Fruit fly (Drosophila melanogaster) Kc167 (cell line): ENCODE data around the gene CG7322.

ENCODE experiments used
- Myc ChIP-seq: fragments of >200 bp; optimal IDR thresholded peaks from 2 replicates; lab custom pipeline; 2017; ENCODE audit warnings: missing external identifiers
- h ChIP-seq: fragments of >200 bp; optimal IDR thresholded peaks from 3 replicates; lab custom pipeline; 2018; ENCODE audit warnings: missing external identifiers
- ttk ChIP-seq: sonication (Bioruptor generic); optimal IDR thresholded peaks from 2 replicates; lab custom pipeline; 2017; ENCODE audit warnings: missing external identifiers

DNA sequence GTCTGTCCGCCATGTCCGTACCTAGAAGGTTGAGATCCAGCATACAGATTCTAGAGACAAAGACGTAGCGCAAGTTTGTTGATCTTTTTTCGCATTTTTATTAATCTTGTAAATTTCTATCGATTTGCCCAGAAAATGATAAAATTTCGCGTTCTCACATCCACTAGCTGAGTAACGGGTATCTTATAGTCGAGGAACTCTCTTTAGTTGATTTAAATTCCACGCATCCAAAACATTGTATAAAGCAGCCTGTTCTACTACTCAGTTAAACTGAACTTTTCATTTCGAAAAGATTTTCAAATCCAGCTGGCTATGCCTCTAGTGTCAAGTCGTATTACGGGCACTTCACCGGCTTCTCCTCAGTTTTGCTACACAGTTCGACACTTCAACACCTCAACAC, 36.6 kb upstream of the CG7322 start, which contains the start of gene SdhBL:
- TF ChIP-seq ttk, result no peak
- no peak for TF ChIP-seq h
- TF ChIP-seq Myc (lab: Kevin White, UChicago), result no peak
